Worm (Caenorhabditis elegans): ENCODE data around the gene dyc-1.
A peak's percentile ranks its signal among the peaks of the same experiment; 100 is the strongest.

dyc-1 gene

DNA sequence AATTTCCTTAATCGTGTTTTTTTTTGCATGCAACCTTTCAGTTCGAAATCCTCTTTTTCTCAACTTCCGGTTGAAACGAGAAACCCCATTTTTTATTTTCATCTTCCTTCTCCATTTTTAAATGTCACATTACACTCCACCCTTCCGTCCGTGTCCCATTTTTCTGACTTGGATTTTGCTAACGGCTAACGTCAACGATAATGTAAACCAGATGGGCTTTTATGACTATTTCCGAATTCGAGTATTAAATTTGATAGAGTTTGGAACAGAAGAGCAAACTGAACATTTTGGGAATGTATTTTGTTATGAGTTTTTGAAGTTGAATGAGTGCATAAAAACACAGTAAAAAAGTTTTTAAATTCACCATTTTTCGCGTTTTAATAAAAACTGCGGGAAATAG lies 6.4 kb downstream of the dyc-1 start:
- no peak for TF ChIP-seq sdz-38 (tag; optimal IDR thresholded peaks at IDR 0.05)

- TF ChIP-seq die-1 (tag; optimal IDR thresholded peaks at IDR 0.05) (no peak), somi-1 (GFP tag; optimal IDR thresholded peaks at IDR 0.05) (no peak), egl-18 (GFP tag; IDR thresholded peaks at IDR 0.05) (no peak), F57A8.1 (GFP tag; optimal IDR thresholded peaks at IDR 0.05) (no peak), F37B4.10 (GFP tag; IDR thresholded peaks at IDR 0.05) (no peak), ceh-91 (GFP tag; IDR thresholded peaks at IDR 0.05) (no peak), bed-1 (GFP tag; IDR thresholded peaks at IDR 0.05) (no peak), ceh-27 (GFP tag; optimal IDR thresholded peaks at IDR 0.05) (no peak), ztf-22 (GFP tag; optimal IDR thresholded peaks at IDR 0.05) (no peak), B0336.3 (GFP tag; IDR thresholded peaks at IDR 0.05) (no peak), lin-40 (tag; optimal IDR thresholded peaks at IDR 0.05) (no peak), Y53G8AR.9 (GFP tag; conservative IDR thresholded peaks at IDR 0.05) (no peak), rcor-1 (GFP tag; IDR thresholded peaks at IDR 0.05) (no peak), lsy-27 (tag; optimal IDR thresholded peaks at IDR 0.05; ENCODE audit: borderline replicate concordance, insufficient read depth) (no peak)
Measured at ce11 chrX:14056527-14056926, 7.2 kb downstream of the dyc-1 start.

- TF ChIP-seq snpc-4 (GFP tag; optimal IDR thresholded peaks at IDR 0.05) = no peak
- TF ChIP-seq snpc-4 (tag; optimal IDR thresholded peaks at IDR 0.05) = peak in 2 of 4 experiments; percentile 58 to 64
- no peak for TF ChIP-seq ekl-4 (GFP tag; IDR thresholded peaks at IDR 0.05)
- TF ChIP-seq ccch-3 (GFP tag; optimal IDR thresholded peaks at IDR 0.05) = no peak
- TF ChIP-seq repo-1 (tag; optimal IDR thresholded peaks at IDR 0.05) = no peak
Measured at ce11 chrX:14062771-14063170, 13.4 kb downstream of the dyc-1 start.

DNA sequence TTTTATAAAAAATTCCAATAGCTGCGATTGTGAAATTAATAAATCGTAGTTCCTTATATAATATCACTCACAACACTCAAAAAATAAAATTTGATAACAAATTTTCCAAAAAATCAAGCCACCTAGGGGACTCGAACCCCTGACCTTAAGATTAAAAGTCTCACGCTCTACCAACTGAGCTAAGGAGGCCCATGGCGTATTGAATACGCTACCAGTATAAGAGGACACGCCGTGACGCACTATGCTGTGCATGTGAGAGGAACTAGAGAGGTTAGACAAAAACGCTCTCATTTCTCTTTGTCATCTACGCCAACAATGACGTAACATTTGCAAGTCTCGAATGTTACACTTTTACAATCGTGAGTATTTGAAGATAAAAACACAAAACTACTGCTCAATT lies 14.5 kb downstream of the dyc-1 start:
- TF ChIP-seq T07F8.4 (tag; optimal IDR thresholded peaks at IDR 0.05) = peak; percentile 90
- no peak for TF ChIP-seq tlf-1 (GFP tag; optimal IDR thresholded peaks at IDR 0.05)
- TF ChIP-seq athp-1 (tag; optimal IDR thresholded peaks at IDR 0.05) = peak; percentile 92
- peak; percentile 94 for TF ChIP-seq let-526 (GFP tag; IDR thresholded peaks at IDR 0.05)
- no peak for TF ChIP-seq madf-8 (GFP tag; conservative IDR thresholded peaks at IDR 0.05)
- peak; percentile 98 for TF ChIP-seq tbp1 (GFP tag; optimal IDR thresholded peaks at IDR 0.05)
- TF ChIP-seq attf-3 (GFP tag; conservative IDR thresholded peaks at IDR 0.05) = peak; percentile 56; the same call in 1 of the 2 replicates
- peak; percentile 74; the same call in 1 of the 2 replicates for TF ChIP-seq Y95B8A.8 (GFP tag; IDR thresholded peaks at IDR 0.05)
- peak; percentile 95 for TF ChIP-seq F52B5.7 (tag; optimal IDR thresholded peaks at IDR 0.05)
- TF ChIP-seq hrde-1 (tag; optimal IDR thresholded peaks at IDR 0.05; ENCODE audit: borderline replicate concordance) = peak; percentile 60
- peak; percentile 89 for TF ChIP-seq snpc-3.4 (tag; optimal IDR thresholded peaks at IDR 0.05)
- TF ChIP-seq C17E4.6 (GFP tag; IDR thresholded peaks at IDR 0.05) = no peak; the same call in 1 of the 2 replicates
- peak; percentile 90 for TF ChIP-seq atf-7 (tag; optimal IDR thresholded peaks at IDR 0.05)
- peak; percentile 66; the same call in 1 of the 2 replicates for TF ChIP-seq Y53F4B.3 (GFP tag; IDR thresholded peaks at IDR 0.05)
- peak; percentile 82 for TF ChIP-seq ceh-100 (GFP tag; IDR thresholded peaks at IDR 0.05)
- peak; percentile 65 for TF ChIP-seq ccch-3 (GFP tag; optimal IDR thresholded peaks at IDR 0.05)
- TF ChIP-seq sea-2 (GFP tag; IDR thresholded peaks at IDR 0.05) = 0 out of 2 replicates have a peak, but pooled peaks have one; percentile 57
- TF ChIP-seq die-1 (tag; optimal IDR thresholded peaks at IDR 0.05) = peak; percentile 97
- no peak for TF ChIP-seq nfya-2 (GFP tag; IDR thresholded peaks at IDR 0.05)
- peak; percentile 78; the same call in 1 of the 2 replicates for TF ChIP-seq madf-3 (GFP tag; IDR thresholded peaks at IDR 0.05)
- TF ChIP-seq B0019.2 (GFP tag; conservative IDR thresholded peaks at IDR 0.05) = peak; percentile 58; the same call in 1 of the 2 replicates
- TF ChIP-seq F57A8.1 (GFP tag; optimal IDR thresholded peaks at IDR 0.05) = peak; percentile 38
- TF ChIP-seq dox-1 (GFP tag; IDR thresholded peaks at IDR 0.05) = peak; percentile 92
- peak; percentile 99 for TF ChIP-seq B0261.1 (tag; optimal IDR thresholded peaks at IDR 0.05)
- peak; percentile 46; the same call in 1 of the 2 replicates for TF ChIP-seq hsf-1 (GFP tag; IDR thresholded peaks at IDR 0.05)
- TF ChIP-seq ceh-40 (GFP tag; IDR thresholded peaks at IDR 0.05) = peak; percentile 88
- TF ChIP-seq mes-4 (tag; optimal IDR thresholded peaks at IDR 0.05) = peak; percentile 73
- no peak for TF ChIP-seq lsy-27 (tag; optimal IDR thresholded peaks at IDR 0.05; ENCODE audit: borderline replicate concordance, insufficient read depth)

Data from whole organism, young adult.